Worm (Caenorhabditis elegans) whole organism, young adult: ENCODE data around the gene T08B6.9.

Source experiments
- B0035.1 ChIP-seq: sonication (generic microtip); optimal IDR thresholded peaks from 2 replicates; lab custom pipeline; 2016; ENCODE audit warnings: missing genetic modification characterization, mild to moderate bottlenecking, missing compliant biosample characterization, missing genotype, missing genetic modification reagents
- F22D6.2 ChIP-seq: sonication (generic microtip); optimal IDR thresholded peaks from 2 replicates; lab custom pipeline; 2016; ENCODE audit warnings: mild to moderate bottlenecking, missing genetic modification characterization, missing compliant biosample characterization
- F49E8.2 ChIP-seq: sonication (generic microtip); optimal IDR thresholded peaks from 3 replicates; lab custom pipeline; 2017; ENCODE audit warnings: missing genetic modification characterization, mild to moderate bottlenecking, missing compliant biosample characterization, antibody characterized with exemption, moderate library complexity; ENCODE audit not compliant: insufficient read depth
- ama-1 ChIP-seq, 3 experiments: fragments of 150-350 bp in 1 of 3; sonication (generic microtip) in 2 of 3; optimal IDR thresholded peaks; 2 replicates each; lab custom pipeline; 2014 to 2018; ENCODE audit warnings: missing biosample characterization in 2 of 3, missing genetic modification characterization in 2 of 3, missing genetic modification reagents in 2 of 3
- attf-3 ChIP-seq: fragments of 200-800 bp; sonication (Bioruptor generic); conservative IDR thresholded peaks from 2 replicates; pipeline ENCODE4 v1.3.6; 2022; ENCODE audit warnings: missing genetic modification reagents, missing genetic modification characterization, missing compliant biosample characterization
- chd-7 ChIP-seq: sonication (generic microtip); optimal IDR thresholded peaks from 2 replicates; lab custom pipeline; 2016; ENCODE audit warnings: mild to moderate bottlenecking, missing genetic modification characterization, moderate library complexity, missing compliant biosample characterization
- dpff-1 ChIP-seq: sonication (generic microtip); optimal IDR thresholded peaks from 2 replicates; lab custom pipeline; 2017; ENCODE audit warnings: mild to moderate bottlenecking, missing genetic modification characterization, missing compliant biosample characterization
- let-526 ChIP-seq: fragments of 200-800 bp; sonication (Bioruptor generic); IDR thresholded peaks from 2 replicates; pipeline ENCODE4 v1.3.6; 2022; ENCODE audit warnings: missing genetic modification reagents, missing genetic modification characterization, missing compliant biosample characterization
- nhr-80 ChIP-seq: sonication (generic microtip); optimal IDR thresholded peaks from 2 replicates; lab custom pipeline; 2016; ENCODE audit warnings: missing genetic modification characterization, missing compliant biosample characterization
- rcor-1 ChIP-seq: fragments of 200-800 bp; sonication (Bioruptor generic); IDR thresholded peaks from 2 replicates; pipeline ENCODE4 v1.3.6; 2022; ENCODE audit warnings: missing genetic modification reagents, missing genetic modification characterization, missing compliant biosample characterization
- snpc-4 ChIP-seq, 5 experiments: fragments of 150-350 bp in 1 of 5; sonication (generic microtip) in 4 of 5; optimal IDR thresholded peaks; 2 replicates each; lab custom pipeline; 2014 to 2018; ENCODE audit warnings: missing genetic modification characterization in 5 of 5, missing biosample characterization in 3 of 5, antibody characterized with exemption in 2 of 5, mild to moderate bottlenecking in 2 of 5, missing compliant biosample characterization in 2 of 5, missing genotype in 2 of 5, moderate library complexity in 2 of 5, missing genetic modification reagents in 1 of 5
- unc-130 ChIP-seq: sonication (generic microtip); optimal IDR thresholded peaks from 2 replicates; lab custom pipeline; 2016; ENCODE audit warnings: missing genetic modification reagents, missing genetic modification characterization, missing compliant biosample characterization
- unc-62 ChIP-seq: fragments of 150-350 bp; optimal IDR thresholded peaks from 2 replicates; lab custom pipeline; 2014; ENCODE audit warnings: missing biosample characterization, missing genetic modification reagents, missing genetic modification characterization

DNA sequence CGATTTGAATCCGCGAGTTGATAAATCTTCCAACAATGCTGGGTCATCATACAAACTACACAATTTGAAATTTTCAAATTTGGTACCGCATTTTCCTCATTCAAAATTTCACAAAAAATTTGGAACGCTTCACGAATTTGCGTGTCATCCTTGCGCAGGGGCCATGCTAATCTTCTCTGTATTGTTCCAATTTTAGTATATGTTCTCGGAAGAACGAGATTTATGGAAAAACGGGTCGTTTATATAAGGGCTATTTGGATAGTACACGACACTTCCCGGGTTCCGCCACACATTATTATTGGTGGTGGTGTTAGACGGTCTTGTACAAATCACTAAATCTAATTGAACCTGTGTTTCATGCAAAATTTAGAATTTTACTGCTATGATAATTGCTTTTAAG lies 5.2 kb upstream of the T08B6.9 start:
- no peak for TF ChIP-seq unc-62 (GFP tag; lab: Kevin White, UChicago)
- no peak for TF ChIP-seq chd-7 (tag; lab: Kevin White, UChicago)
- TF ChIP-seq F49E8.2 (tag; lab: Kevin White, UChicago) = no peak
- TF ChIP-seq snpc-4 (GFP tag; optimal IDR thresholded peaks at IDR 0.05; lab: Kevin White, UChicago) = peak; percentile 80
- peak; percentile 83 to 95 (median 90) for TF ChIP-seq snpc-4 (tag; optimal IDR thresholded peaks at IDR 0.05; lab: Kevin White, UChicago)
- no peak for TF ChIP-seq unc-130 (GFP tag; lab: Kevin White, UChicago)
- TF ChIP-seq B0035.1 = no peak
- no peak for TF ChIP-seq nhr-80
- TF ChIP-seq attf-3 = no peak
- no peak for TF ChIP-seq rcor-1 (GFP tag; lab: Robert Waterston, UW)
- no peak for TF ChIP-seq F22D6.2 (tag; lab: Kevin White, UChicago)
- TF ChIP-seq ama-1 (optimal IDR thresholded peaks at IDR 0.05; lab: Kevin White, UChicago) = no peak
- TF ChIP-seq ama-1 (GFP tag; optimal IDR thresholded peaks at IDR 0.05; lab: Kevin White, UChicago) = no peak
- TF ChIP-seq dpff-1 = no peak
- no peak for TF ChIP-seq let-526 (GFP tag; lab: Robert Waterston, UW)
